Fruit fly (Drosophila melanogaster) whole organism, embryonic: ENCODE data around the gene CG6398.

Source experiments
- ATbp ChIP-seq: fragments of 200-800 bp; sonication (Bioruptor generic); optimal IDR thresholded peaks from 2 replicates; lab custom pipeline; 2017; ENCODE audit warnings: missing biosample characterization, mild to moderate bottlenecking, missing genetic modification characterization, missing genetic modification reagents
- Atf3 ChIP-seq: fragments of 200-800 bp; sonication (Bioruptor generic); optimal IDR thresholded peaks from 3 replicates; lab custom pipeline; 2016; ENCODE audit warnings: missing biosample characterization, missing genetic modification characterization
- Atf6 ChIP-seq: fragments of 200-800 bp; sonication (Bioruptor generic); IDR thresholded peaks from 2 replicates; pipeline ENCODE4 v1.3.6; 2022; ENCODE audit warnings: missing biosample characterization, missing genetic modification characterization
- CG10366 ChIP-seq: fragments of 200-800 bp; sonication (Bioruptor generic); IDR thresholded peaks from 2 replicates; pipeline ENCODE4 v1.3.6; 2022; ENCODE audit warnings: missing biosample characterization, missing genetic modification characterization
- CG11695 ChIP-seq: fragments of 200-800 bp; sonication (Bioruptor generic); IDR thresholded peaks from 3 replicates; pipeline ENCODE4 v1.3.6; 2022; ENCODE audit warnings: missing biosample characterization, missing genetic modification characterization
- CG12659 ChIP-seq: fragments of 200-800 bp; sonication (Bioruptor generic); optimal IDR thresholded peaks from 3 replicates; lab custom pipeline; 2017; ENCODE audit warnings: mild to moderate bottlenecking, missing biosample characterization, missing genetic modification reagents, missing genetic modification characterization
- CG16815 ChIP-seq: fragments of 200-800 bp; sonication (Bioruptor generic); optimal IDR thresholded peaks from 3 replicates; lab custom pipeline; 2017; ENCODE audit warnings: missing biosample characterization, mild to moderate bottlenecking, missing genetic modification characterization
- CG17385 ChIP-seq: fragments of 200-800 bp; sonication (Bioruptor generic); optimal IDR thresholded peaks from 3 replicates; lab custom pipeline; 2018; ENCODE audit warnings: missing biosample characterization, mild to moderate bottlenecking, missing genetic modification characterization
- CG17802 ChIP-seq: fragments of 200-800 bp; sonication (Bioruptor generic); optimal IDR thresholded peaks from 2 replicates; lab custom pipeline; 2018; ENCODE audit warnings: missing biosample characterization, mild to moderate bottlenecking, missing genetic modification characterization, moderate library complexity
- CG17829 ChIP-seq: fragments of 200-800 bp; optimal IDR thresholded peaks from 2 replicates; lab custom pipeline; 2019; ENCODE audit warnings: missing biosample characterization, mild to moderate bottlenecking, missing genetic modification characterization, moderate library complexity
- CG2712 ChIP-seq: fragments of 200-800 bp; optimal IDR thresholded peaks from 3 replicates; lab custom pipeline; 2019; ENCODE audit warnings: missing biosample characterization, mild to moderate bottlenecking, missing genetic modification characterization, moderate library complexity
- CG2889 ChIP-seq: fragments of 200-800 bp; sonication (Bioruptor generic); IDR thresholded peaks from 3 replicates; pipeline ENCODE4 v1.3.6; 2022; ENCODE audit warnings: missing biosample characterization, missing genetic modification characterization
- CG31441 ChIP-seq: fragments of 200-800 bp; sonication (Bioruptor generic); IDR thresholded peaks from 2 replicates; pipeline ENCODE4 v1.3.6; 2022; ENCODE audit warnings: missing biosample characterization, missing genetic modification characterization
- CG3163 ChIP-seq: fragments of 200-800 bp; sonication (Bioruptor generic); optimal IDR thresholded peaks from 3 replicates; lab custom pipeline; 2016; ENCODE audit warnings: missing biosample characterization, missing genetic modification characterization
- CG33213 ChIP-seq: fragments of 200-800 bp; sonication (Bioruptor generic); optimal IDR thresholded peaks from 3 replicates; lab custom pipeline; 2016; ENCODE audit warnings: missing biosample characterization, missing genetic modification characterization
- CG34376 ChIP-seq: fragments of 200-800 bp; sonication (Bioruptor generic); optimal IDR thresholded peaks from 2 replicates; lab custom pipeline; 2018; ENCODE audit warnings: missing biosample characterization, mild to moderate bottlenecking, missing genetic modification characterization
- CG3995 ChIP-seq: fragments of 200-800 bp; sonication (Bioruptor generic); optimal IDR thresholded peaks from 3 replicates; lab custom pipeline; 2016; ENCODE audit warnings: missing biosample characterization, missing genetic modification characterization
- CG4404 ChIP-seq: fragments of 200-800 bp; sonication (Bioruptor generic); IDR thresholded peaks from 2 replicates; pipeline ENCODE4 v1.3.6; 2022; ENCODE audit warnings: missing biosample characterization, missing genetic modification characterization
- CG8388 ChIP-seq: fragments of 200-800 bp; sonication (Bioruptor generic); optimal IDR thresholded peaks from 2 replicates; lab custom pipeline; 2019; ENCODE audit warnings: missing biosample characterization, mild to moderate bottlenecking, missing genetic modification characterization, moderate library complexity
- CG8765 ChIP-seq: fragments of 200-800 bp; sonication (Bioruptor generic); IDR thresholded peaks from 2 replicates; pipeline ENCODE4 v1.3.6; 2022; ENCODE audit warnings: missing biosample characterization, missing genetic modification characterization
- CG8944 ChIP-seq: fragments of 200-800 bp; sonication (Bioruptor generic); optimal IDR thresholded peaks from 3 replicates; lab custom pipeline; 2016; ENCODE audit warnings: missing biosample characterization, missing genetic modification characterization
- CG9437 ChIP-seq: fragments of 200-800 bp; sonication (Bioruptor generic); optimal IDR thresholded peaks from 2 replicates; lab custom pipeline; 2018; ENCODE audit warnings: missing biosample characterization, mild to moderate bottlenecking, missing genetic modification characterization
- CG9932 ChIP-seq: fragments of 200-800 bp; sonication (Bioruptor generic); IDR thresholded peaks from 2 replicates; pipeline ENCODE4 v1.3.6; 2022; ENCODE audit warnings: missing biosample characterization, missing genetic modification characterization
- Dek ChIP-seq: fragments of 200-800 bp; sonication (Bioruptor generic); optimal IDR thresholded peaks from 3 replicates; lab custom pipeline; 2019; ENCODE audit warnings: missing biosample characterization, mild to moderate bottlenecking, missing genetic modification characterization, moderate library complexity
- Dll ChIP-seq: fragments of 200-800 bp; sonication (Bioruptor generic); IDR thresholded peaks from 4 replicates; pipeline ENCODE4 v1.3.6; 2022; ENCODE audit warnings: missing biosample characterization, missing genetic modification characterization; ENCODE audit not compliant: partially characterized antibody
- Dref ChIP-seq: fragments of 200-800 bp; sonication (Bioruptor generic); IDR thresholded peaks from 2 replicates; pipeline ENCODE4 v1.3.6; 2022; ENCODE audit warnings: missing biosample characterization, missing genetic modification characterization
- HHEX ChIP-seq: fragments of 200-800 bp; sonication (Bioruptor generic); optimal IDR thresholded peaks from 3 replicates; lab custom pipeline; 2017; ENCODE audit warnings: missing biosample characterization, mild to moderate bottlenecking, missing genetic modification characterization, missing genetic modification reagents
- Hey ChIP-seq: fragments of 200-800 bp; sonication (Bioruptor generic); optimal IDR thresholded peaks from 3 replicates; lab custom pipeline; 2018; ENCODE audit warnings: missing biosample characterization, mild to moderate bottlenecking, missing genetic modification characterization
- Meics ChIP-seq: fragments of 200-800 bp; sonication (Bioruptor generic); optimal IDR thresholded peaks from 2 replicates; lab custom pipeline; 2017; ENCODE audit warnings: missing biosample characterization, mild to moderate bottlenecking, missing genetic modification characterization
- NfI ChIP-seq: fragments of 200-800 bp; sonication (Bioruptor generic); optimal IDR thresholded peaks from 3 replicates; lab custom pipeline; 2018; ENCODE audit warnings: missing biosample characterization, mild to moderate bottlenecking, missing genetic modification characterization, moderate library complexity
- Rfx ChIP-seq: fragments of 200-800 bp; sonication (Bioruptor generic); IDR thresholded peaks from 2 replicates; pipeline ENCODE4 v1.3.6; 2022; ENCODE audit warnings: missing biosample characterization, missing genetic modification characterization
- amos ChIP-seq: fragments of 200-800 bp; sonication (Bioruptor generic); IDR thresholded peaks from 2 replicates; pipeline ENCODE4 v1.3.6; 2022; ENCODE audit warnings: missing biosample characterization, missing genetic modification characterization; ENCODE audit not compliant: partially characterized antibody
- az2 ChIP-seq: fragments of 200-800 bp; sonication (Bioruptor generic); optimal IDR thresholded peaks from 3 replicates; lab custom pipeline; 2016; ENCODE audit warnings: missing biosample characterization, missing genetic modification characterization
- bbx ChIP-seq: fragments of 200-800 bp; sonication (Bioruptor generic); IDR thresholded peaks from 2 replicates; pipeline ENCODE4 v1.3.6; 2022; ENCODE audit warnings: missing biosample characterization, missing genetic modification characterization; ENCODE audit not compliant: partially characterized antibody
- fu2 ChIP-seq: fragments of 200-800 bp; sonication (Bioruptor generic); optimal IDR thresholded peaks from 2 replicates; lab custom pipeline; 2016; ENCODE audit warnings: missing biosample characterization, missing genetic modification characterization
- grn ChIP-seq: fragments of 200-800 bp; sonication (Bioruptor generic); optimal IDR thresholded peaks from 3 replicates; lab custom pipeline; 2017; ENCODE audit warnings: missing biosample characterization, missing genetic modification characterization
- gsb-n ChIP-seq: fragments of 200-800 bp; sonication (Bioruptor generic); optimal IDR thresholded peaks from 3 replicates; lab custom pipeline; 2018; ENCODE audit warnings: missing biosample characterization, mild to moderate bottlenecking, missing genetic modification characterization
- knrl ChIP-seq: fragments of 200-800 bp; sonication (Bioruptor generic); IDR thresholded peaks from 3 replicates; pipeline ENCODE4 v1.3.6; 2022; ENCODE audit warnings: missing biosample characterization, missing genetic modification characterization; ENCODE audit not compliant: partially characterized antibody
- onecut ChIP-seq: fragments of 200-800 bp; sonication (Bioruptor generic); IDR thresholded peaks from 2 replicates; pipeline ENCODE4 v1.3.6; 2022; ENCODE audit warnings: missing biosample characterization, missing genetic modification characterization
- p53 ChIP-seq: fragments of 200-800 bp; sonication (Bioruptor generic); optimal IDR thresholded peaks from 2 replicates; lab custom pipeline; 2016; ENCODE audit warnings: missing biosample characterization, missing genetic modification characterization
- pnt ChIP-seq: fragments of 200-800 bp; sonication (Bioruptor generic); optimal IDR thresholded peaks from 3 replicates; lab custom pipeline; 2016; ENCODE audit warnings: missing biosample characterization, missing genetic modification characterization
- prd ChIP-seq, 3 experiments: fragments of >200 bp in 2 of 3; fragments of 200-800 bp in 1 of 3; sonication (Bioruptor generic) in 1 of 3; optimal IDR thresholded peaks in 2 of 3; IDR thresholded peaks in 1 of 3; 2 replicates in 2 of 3; 3 replicates in 1 of 3; pipeline versions ENCODE4 v1.3.6 to Lab custom; 2017 to 2022; ENCODE audit warnings: missing biosample characterization in 1 of 3, missing genetic modification characterization in 1 of 3
- sob ChIP-seq: fragments of 200-800 bp; sonication (Bioruptor generic); IDR thresholded peaks from 2 replicates; pipeline ENCODE4 v1.3.6; 2022; ENCODE audit warnings: missing biosample characterization, missing genetic modification characterization
- stc ChIP-seq: fragments of 200-800 bp; sonication (Bioruptor generic); IDR thresholded peaks from 2 replicates; pipeline ENCODE4 v1.3.6; 2022; ENCODE audit warnings: missing biosample characterization, missing genetic modification characterization
- trh ChIP-seq: fragments of 200-800 bp; sonication (Bioruptor generic); optimal IDR thresholded peaks from 2 replicates; lab custom pipeline; 2016; ENCODE audit warnings: missing biosample characterization, missing genetic modification characterization
- tx ChIP-seq: fragments of 200-800 bp; sonication (Bioruptor generic); optimal IDR thresholded peaks from 2 replicates; lab custom pipeline; 2016; ENCODE audit warnings: missing biosample characterization, missing genetic modification characterization
- zfh1 ChIP-seq: fragments of 200-800 bp; sonication (Bioruptor generic); IDR thresholded peaks from 3 replicates; pipeline ENCODE4 v1.3.6; 2022; ENCODE audit warnings: missing biosample characterization, missing genetic modification characterization

The CG6398 gene

DNA sequence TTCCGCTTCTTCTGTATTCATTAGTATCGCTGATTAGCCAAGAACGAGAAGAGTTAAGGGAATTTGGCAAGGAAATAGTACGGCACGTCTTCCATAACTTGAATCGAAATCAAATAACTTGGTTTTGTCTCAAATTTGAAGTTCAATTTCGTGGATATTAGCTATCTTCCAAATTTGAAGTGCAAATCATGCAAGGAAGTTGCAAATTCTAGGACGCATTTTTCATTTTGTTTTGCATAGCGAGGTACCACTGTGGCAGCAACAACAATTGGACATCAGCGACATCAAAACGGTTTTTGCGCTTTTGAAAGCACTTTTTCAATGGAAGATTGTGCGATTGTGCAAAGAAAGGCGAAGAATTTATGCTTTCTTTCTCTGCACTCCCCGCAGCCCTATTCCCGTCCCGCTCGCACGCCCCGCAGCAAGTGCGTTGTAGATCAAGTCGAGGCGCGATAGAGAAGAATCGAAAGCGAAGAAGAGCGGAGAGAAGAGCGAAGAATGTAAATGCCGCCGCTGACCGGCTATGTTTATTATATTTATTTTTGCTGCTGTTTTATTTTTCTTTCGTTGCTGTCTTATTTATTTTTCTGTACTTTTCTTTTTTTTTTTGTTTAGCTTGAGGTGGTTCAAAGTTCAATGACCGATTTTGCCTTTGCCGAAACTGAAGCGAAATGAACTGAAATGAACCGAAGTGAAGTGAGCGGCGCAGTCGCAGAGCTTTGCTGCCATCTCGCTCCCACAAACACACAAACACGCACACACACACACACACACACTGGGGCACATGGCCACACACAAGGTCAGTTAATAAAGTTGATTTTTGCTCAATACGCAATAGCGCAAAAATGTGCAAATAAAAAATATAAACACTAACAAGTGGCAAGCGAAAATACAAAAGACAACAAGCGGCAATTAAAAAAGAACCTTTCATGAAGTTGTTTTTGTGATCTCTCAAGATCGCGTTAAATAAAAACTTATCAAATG is 50.8 kb downstream of the CG6398 start (continued):
- no peak for TF ChIP-seq trh
- peak; percentile 31 for TF ChIP-seq fu2 (GFP tag; lab: Kevin White, UChicago)
- 0 out of 3 replicates have a peak, but pooled peaks have one; percentile 27 for TF ChIP-seq CG2889
- TF ChIP-seq CG9932: peak; percentile 82
- peak; percentile 48 for TF ChIP-seq CG12659 (GFP tag; lab: Kevin White, UChicago)
- no peak for TF ChIP-seq CG3163 (GFP tag; lab: Kevin White, UChicago)
- peak; percentile 0 for TF ChIP-seq CG17829
- peak; percentile 20 for TF ChIP-seq ATbp (GFP tag; lab: Kevin White, UChicago)
- TF ChIP-seq CG4404 (GFP tag; lab: Robert Waterston, UW): peak; percentile 40; the same call in 1 of the 2 replicates
- TF ChIP-seq pnt (GFP tag; lab: Kevin White, UChicago): peak; percentile 32
- TF ChIP-seq az2 (GFP tag; lab: Kevin White, UChicago): peak; percentile 26
- TF ChIP-seq gsb-n: no peak
- no peak for TF ChIP-seq Dll
- TF ChIP-seq Rfx (GFP tag; lab: Robert Waterston, UW): peak; percentile 84
- no peak for TF ChIP-seq knrl (GFP tag; lab: Robert Waterston, UW)
- peak; percentile 33; the same call in 1 of the 3 replicates for TF ChIP-seq zfh1
- peak; percentile 20 for TF ChIP-seq Dek (tag; lab: Kevin White, UChicago)
- TF ChIP-seq CG10366 (GFP tag; lab: Robert Waterston, UW): peak; percentile 62
- no peak for TF ChIP-seq Atf3 (GFP tag; lab: Kevin White, UChicago)
- TF ChIP-seq CG3995 (GFP tag; lab: Kevin White, UChicago): peak; percentile 62
- TF ChIP-seq onecut (GFP tag; lab: Robert Waterston, UW): 0 out of 2 replicates have a peak, but pooled peaks have one; percentile 8
- TF ChIP-seq tx (GFP tag; lab: Kevin White, UChicago): peak; percentile 16
- TF ChIP-seq CG9437 (GFP tag; lab: Kevin White, UChicago): no peak
- TF ChIP-seq CG2712 (tag; lab: Kevin White, UChicago): peak; percentile 35
- TF ChIP-seq Meics (GFP tag; lab: Kevin White, UChicago): peak; percentile 61
- TF ChIP-seq CG34376 (GFP tag; lab: Kevin White, UChicago): no peak
- TF ChIP-seq CG33213 (GFP tag; lab: Kevin White, UChicago): peak; percentile 9
- 0 out of 3 replicates have a peak, but pooled peaks have one; percentile 27 for TF ChIP-seq CG11695
- TF ChIP-seq p53 (GFP tag; lab: Kevin White, UChicago): no peak
- peak; percentile 47; the same call in 1 of the 2 replicates for TF ChIP-seq stc
- no peak for TF ChIP-seq prd (optimal IDR thresholded peaks at IDR 0.05; lab: Kevin White, UChicago)
- peak; percentile 47; the same call in 1 of the 3 replicates for TF ChIP-seq prd (GFP tag; IDR thresholded peaks at IDR 0.05; lab: Robert Waterston, UW)
- no peak for TF ChIP-seq amos (GFP tag; lab: Robert Waterston, UW)
- no peak for TF ChIP-seq Hey
- TF ChIP-seq CG17802: no peak
- peak; percentile 61; the same call in 1 of the 2 replicates for TF ChIP-seq Atf6
- peak; percentile 5 for TF ChIP-seq HHEX (GFP tag; lab: Kevin White, UChicago)
- TF ChIP-seq CG8388 (GFP tag; lab: Kevin White, UChicago): no peak
- TF ChIP-seq CG17385 (GFP tag; lab: Kevin White, UChicago): peak; percentile 17
- TF ChIP-seq Dref (GFP tag; lab: Robert Waterston, UW): peak; percentile 25; the same call in 1 of the 2 replicates
- TF ChIP-seq CG16815 (GFP tag; lab: Kevin White, UChicago): peak; percentile 62
- peak; percentile 41; the same call in 1 of the 2 replicates for TF ChIP-seq sob (GFP tag; lab: Robert Waterston, UW)
- TF ChIP-seq CG8765 (GFP tag; lab: Robert Waterston, UW): peak; percentile 25; the same call in 1 of the 2 replicates
- no peak for TF ChIP-seq grn
- TF ChIP-seq CG8944 (GFP tag; lab: Kevin White, UChicago): peak; percentile 43
- TF ChIP-seq NfI: peak; percentile 51
- TF ChIP-seq bbx (GFP tag; lab: Robert Waterston, UW): no peak
- peak; percentile 12; the same call in 1 of the 2 replicates for TF ChIP-seq CG31441 (GFP tag; lab: Robert Waterston, UW)
